Worm (Caenorhabditis elegans) whole organism, L4 larva: Measurements from ENCODE around the gene Y54G2A.10.

Source experiments
- T20F7.1 ChIP-seq: fragments of 200-800 bp; sonication (Bioruptor generic); optimal IDR thresholded peaks from 2 replicates; lab custom pipeline; 2018; ENCODE audit warnings: mild to moderate bottlenecking, missing genetic modification characterization, missing compliant biosample characterization
- daf-16 ChIP-seq, 3 experiments: sonication (generic microtip); optimal IDR thresholded peaks; 2 replicates each; lab custom pipeline; 2016 to 2017; ENCODE audit warnings: missing genetic modification characterization in 3 of 3, missing genetic modification reagents in 3 of 3, mild to moderate bottlenecking in 2 of 3, missing compliant biosample characterization in 2 of 3, missing biosample characterization in 1 of 3, moderate library complexity in 1 of 3
- hlh-30 ChIP-seq: sonication (generic microtip); optimal IDR thresholded peaks from 2 replicates; lab custom pipeline; 2017; ENCODE audit warnings: antibody characterized with exemption, mild to moderate bottlenecking, missing genetic modification characterization, missing compliant biosample characterization; ENCODE audit not compliant: insufficient read depth
- madf-5 ChIP-seq, 2 experiments: fragments of 200-800 bp; sonication (Bioruptor generic); IDR thresholded peaks; 2 replicates each; pipeline ENCODE4 v1.3.6; 2022; ENCODE audit warnings: missing compliant biosample characterization in 2 of 2, missing genetic modification characterization in 2 of 2
- nhr-28 ChIP-seq: fragments of 150-350 bp; optimal IDR thresholded peaks from 2 replicates; lab custom pipeline; 2014; ENCODE audit warnings: missing biosample characterization, missing genetic modification characterization
- unc-130 ChIP-seq: sonication (generic microtip); optimal IDR thresholded peaks from 2 replicates; lab custom pipeline; 2016; ENCODE audit warnings: missing genetic modification reagents, missing genetic modification characterization, missing compliant biosample characterization
- zfp-2 ChIP-seq: sonication (generic microtip); optimal IDR thresholded peaks from 2 replicates; lab custom pipeline; 2016; ENCODE audit warnings: mild to moderate bottlenecking, missing genetic modification characterization, missing compliant biosample characterization

ce11 chrIV:2817038-2817437 lies 17.5 kb downstream of the Y54G2A.10 start:
- TF ChIP-seq nhr-28 = no peak
- no peak for TF ChIP-seq madf-5 (GFP tag; IDR thresholded peaks at IDR 0.05; lab: Robert Waterston, UW)
- TF ChIP-seq T20F7.1 (GFP tag; lab: Kevin White, UChicago) = no peak
- no peak for TF ChIP-seq daf-16 (GFP tag; optimal IDR thresholded peaks at IDR 0.05; lab: Kevin White, UChicago)
- no peak for TF ChIP-seq daf-16 (tag; optimal IDR thresholded peaks at IDR 0.05; lab: Kevin White, UChicago)
- no peak for TF ChIP-seq unc-130 (GFP tag; lab: Kevin White, UChicago)
- no peak for TF ChIP-seq zfp-2
- TF ChIP-seq hlh-30 (tag; lab: Kevin White, UChicago) = no peak
